Worm (Caenorhabditis elegans): ENCODE data around the gene ZK622.5.
A peak's percentile ranks its signal among the peaks of the same experiment; 100 is the strongest.

ZK622.5 gene

DNA sequence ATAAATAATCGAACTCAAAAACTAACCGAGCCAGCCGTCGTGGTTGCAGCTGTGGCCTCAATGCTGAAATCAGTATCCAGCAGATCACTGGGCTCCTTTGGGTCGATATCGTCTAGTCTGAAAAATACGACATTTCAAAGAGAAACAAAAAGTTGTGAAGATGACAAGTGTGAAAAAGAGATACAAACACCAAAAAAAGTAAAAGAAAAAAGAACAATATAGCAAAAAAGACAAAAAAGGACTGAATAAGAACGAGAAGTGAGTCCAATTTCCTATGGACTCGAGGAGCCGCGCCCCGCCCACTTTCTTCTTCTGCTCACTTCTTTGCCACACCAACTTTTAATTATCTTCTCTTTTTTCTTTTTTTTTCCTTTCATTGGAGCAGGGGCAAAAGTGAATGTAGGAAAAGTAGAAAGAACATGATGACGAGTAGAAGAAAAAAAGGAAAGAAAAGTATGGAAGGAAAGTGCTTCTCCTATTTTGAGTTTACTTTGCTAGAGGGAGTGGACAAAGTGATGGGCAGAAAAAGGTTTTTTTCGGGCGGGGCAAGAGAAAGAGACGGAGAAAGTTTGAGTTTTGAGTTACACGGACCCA lies 17.4 kb upstream of the ZK622.5 start, which contains the start of gene drn-1:
Gene drn-1 (minus strand): TSS at position 117 of the 594 bp plus-strand sequence.
- peak in 1 of 2 experiments; percentile 13 for TF ChIP-seq lsy-2 (tag; optimal IDR thresholded peaks at IDR 0.05)
- TF ChIP-seq crh-2 (tag; optimal IDR thresholded peaks at IDR 0.05): peak; percentile 20
- TF ChIP-seq C34F6.9 (tag; optimal IDR thresholded peaks at IDR 0.05): peak; percentile 56
- TF ChIP-seq nhr-129 (tag; optimal IDR thresholded peaks at IDR 0.05): peak; percentile 23
- peak; percentile 16 for TF ChIP-seq zag-1 (tag; optimal IDR thresholded peaks at IDR 0.05)
- TF ChIP-seq dmd-4 (tag; optimal IDR thresholded peaks at IDR 0.05): no peak
- TF ChIP-seq ama-1 (optimal IDR thresholded peaks at IDR 0.05): no peak
- TF ChIP-seq skn-1 (tag; optimal IDR thresholded peaks at IDR 0.05): no peak
- no peak for TF ChIP-seq ceh-16 (tag; optimal IDR thresholded peaks at IDR 0.05)
- TF ChIP-seq unc-55 (GFP tag; optimal IDR thresholded peaks at IDR 0.05): peak; percentile 16
- TF ChIP-seq mdl-1 (tag; optimal IDR thresholded peaks at IDR 0.05): peak in 1 of 2 experiments; percentile 7

- peak; percentile 49 for TF ChIP-seq nhr-129 (tag; optimal IDR thresholded peaks at IDR 0.05)
- peak; percentile 48 for TF ChIP-seq zag-1 (tag; optimal IDR thresholded peaks at IDR 0.05)
- TF ChIP-seq egl-27 (tag; optimal IDR thresholded peaks at IDR 0.05): no peak
- TF ChIP-seq unc-55 (GFP tag; optimal IDR thresholded peaks at IDR 0.05): peak; percentile 85
- TF ChIP-seq ceh-16 (tag; optimal IDR thresholded peaks at IDR 0.05): no peak
- TF ChIP-seq lsy-2 (tag; optimal IDR thresholded peaks at IDR 0.05): peak in 1 of 2 experiments; percentile 49
- peak; percentile 20 for TF ChIP-seq nhr-6 (tag; optimal IDR thresholded peaks at IDR 0.05)
- peak in 1 of 2 experiments; percentile 79 for TF ChIP-seq mdl-1 (tag; optimal IDR thresholded peaks at IDR 0.05)
- TF ChIP-seq dmd-4 (tag; optimal IDR thresholded peaks at IDR 0.05): no peak
- TF ChIP-seq F13H6.1 (tag; optimal IDR thresholded peaks at IDR 0.05): peak; percentile 56
- no peak for TF ChIP-seq ztf-1 (GFP tag; conservative IDR thresholded peaks at IDR 0.05)
- TF ChIP-seq Y55F3AM.14 (GFP tag; optimal IDR thresholded peaks at IDR 0.05): peak; percentile 73
- peak; percentile 45 for TF ChIP-seq C34F6.9 (tag; optimal IDR thresholded peaks at IDR 0.05)
- no peak for TF ChIP-seq alr-1 (tag; optimal IDR thresholded peaks at IDR 0.05)
- peak; percentile 41 for TF ChIP-seq crh-2 (tag; optimal IDR thresholded peaks at IDR 0.05)
- TF ChIP-seq sma-9 (GFP tag; optimal IDR thresholded peaks at IDR 0.05): peak; percentile 15
- TF ChIP-seq sma-9 (tag; optimal IDR thresholded peaks at IDR 0.05): no peak
Observed at ce11 chrII:5276736-5277135, 12.5 kb upstream of the ZK622.5 start.

- TF ChIP-seq ztf-1 (GFP tag; conservative IDR thresholded peaks at IDR 0.05) (no peak), sma-9 (GFP tag; optimal IDR thresholded peaks at IDR 0.05) (no peak), sma-9 (tag; optimal IDR thresholded peaks at IDR 0.05) (no peak), nhr-6 (tag; optimal IDR thresholded peaks at IDR 0.05) (no peak), nhr-10 (tag; optimal IDR thresholded peaks at IDR 0.05) (no peak), peb-1 (tag; optimal IDR thresholded peaks at IDR 0.05) (no peak), nhr-23 (tag; optimal IDR thresholded peaks at IDR 0.05) (no peak), mdl-1 (tag; optimal IDR thresholded peaks at IDR 0.05) (no peak), C34F6.9 (tag; optimal IDR thresholded peaks at IDR 0.05) (no peak), gmeb-1 (tag; optimal IDR thresholded peaks at IDR 0.05) (no peak), alr-1 (tag; optimal IDR thresholded peaks at IDR 0.05) (no peak), ztf-11 (tag; optimal IDR thresholded peaks at IDR 0.05) (no peak), unc-55 (GFP tag; optimal IDR thresholded peaks at IDR 0.05) (no peak), nhr-25 (tag; optimal IDR thresholded peaks at IDR 0.05) (no peak), egl-27 (tag; optimal IDR thresholded peaks at IDR 0.05) (no peak)
Observed at ce11 chrII:5277780-5278179, 11.5 kb upstream of the ZK622.5 start.

DNA sequence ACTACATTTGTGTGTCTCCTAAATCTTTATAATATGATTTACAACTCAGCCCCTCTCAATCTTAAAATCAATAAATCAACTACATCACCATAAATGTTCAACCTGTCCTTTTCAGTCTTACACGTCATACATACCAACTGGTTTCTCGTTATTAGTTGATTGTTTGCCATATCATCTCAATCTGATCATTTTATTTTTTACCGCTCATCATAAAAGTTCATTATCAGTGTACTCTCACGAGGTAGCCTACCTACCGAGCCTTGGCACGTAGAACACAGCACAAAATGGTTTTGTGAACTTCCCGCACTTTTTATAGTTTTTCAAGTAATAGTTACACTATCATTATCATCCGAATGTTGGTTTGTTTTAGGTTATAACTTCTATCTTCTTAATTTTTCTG lies 8.1 kb upstream of the ZK622.5 start:
- TF ChIP-seq crh-2 (tag; optimal IDR thresholded peaks at IDR 0.05) (peak; percentile 76), sma-3 (GFP tag; optimal IDR thresholded peaks at IDR 0.05) (peak; percentile 49), lin-13 (GFP tag; optimal IDR thresholded peaks at IDR 0.05) (no peak), sma-9 (GFP tag; optimal IDR thresholded peaks at IDR 0.05) (peak; percentile 68), sma-9 (tag; optimal IDR thresholded peaks at IDR 0.05) (no peak), mbf-1 (tag; optimal IDR thresholded peaks at IDR 0.05) (no peak), fos-1 (tag; optimal IDR thresholded peaks at IDR 0.05) (peak; percentile 71), ceh-82 (tag; optimal IDR thresholded peaks at IDR 0.05) (no peak)

ce11 chrII:5282192-5282591 lies 7.0 kb upstream of the ZK622.5 start, which contains the start of gene pmt-1:
TSS of gene pmt-1 (minus strand) at chrII:5282523.
- TF ChIP-seq crh-2 (tag; optimal IDR thresholded peaks at IDR 0.05): peak; percentile 64
- TF ChIP-seq sem-4 (tag; optimal IDR thresholded peaks at IDR 0.05): no peak
- no peak for TF ChIP-seq ztf-1 (GFP tag; conservative IDR thresholded peaks at IDR 0.05)
- no peak for TF ChIP-seq fos-1 (tag; optimal IDR thresholded peaks at IDR 0.05)
- no peak for TF ChIP-seq zag-1 (tag; optimal IDR thresholded peaks at IDR 0.05)
- TF ChIP-seq lin-39 (tag; optimal IDR thresholded peaks at IDR 0.05): no peak
- TF ChIP-seq lin-13 (GFP tag; optimal IDR thresholded peaks at IDR 0.05): no peak
- TF ChIP-seq nhr-237 (tag; optimal IDR thresholded peaks at IDR 0.05): no peak
- no peak for TF ChIP-seq nhr-11 (tag; optimal IDR thresholded peaks at IDR 0.05)
- TF ChIP-seq dmd-4 (tag; optimal IDR thresholded peaks at IDR 0.05): no peak
- no peak for TF ChIP-seq C34F6.9 (tag; optimal IDR thresholded peaks at IDR 0.05)
- TF ChIP-seq R02D3.7 (tag; optimal IDR thresholded peaks at IDR 0.05): no peak
- TF ChIP-seq elt-1 (tag; optimal IDR thresholded peaks at IDR 0.05): no peak
- TF ChIP-seq aly-2 (tag; optimal IDR thresholded peaks at IDR 0.05): no peak
- no peak for TF ChIP-seq ama-1 (optimal IDR thresholded peaks at IDR 0.05)
- peak; percentile 78 for TF ChIP-seq sma-9 (GFP tag; optimal IDR thresholded peaks at IDR 0.05)
- TF ChIP-seq sma-9 (tag; optimal IDR thresholded peaks at IDR 0.05): no peak
- no peak for TF ChIP-seq lin-11 (tag; optimal IDR thresholded peaks at IDR 0.05)
- TF ChIP-seq peb-1 (tag; optimal IDR thresholded peaks at IDR 0.05): no peak
- TF ChIP-seq nhr-6 (tag; optimal IDR thresholded peaks at IDR 0.05): no peak
- no peak for TF ChIP-seq egl-27 (tag; optimal IDR thresholded peaks at IDR 0.05)
- TF ChIP-seq nhr-21 (tag; optimal IDR thresholded peaks at IDR 0.05): peak; percentile 64
- TF ChIP-seq unc-39 (tag; optimal IDR thresholded peaks at IDR 0.05): no peak
- no peak for TF ChIP-seq skn-1 (tag; optimal IDR thresholded peaks at IDR 0.05)
- no peak for TF ChIP-seq nhr-12 (tag; optimal IDR thresholded peaks at IDR 0.05)
- no peak for TF ChIP-seq Y55F3AM.14 (GFP tag; optimal IDR thresholded peaks at IDR 0.05)
- TF ChIP-seq F13H6.1 (tag; optimal IDR thresholded peaks at IDR 0.05): no peak
- TF ChIP-seq mdl-1 (tag; optimal IDR thresholded peaks at IDR 0.05): peak in 1 of 2 experiments; percentile 33
- no peak for TF ChIP-seq alr-1 (tag; optimal IDR thresholded peaks at IDR 0.05)
